Worm (Caenorhabditis elegans): ENCODE measurements around the gene F10E7.1.
A peak's percentile ranks its signal among the peaks of the same experiment; 100 is the strongest.

ce11 chrII:7111657-7112049 lies 14.9 kb upstream of the F10E7.1 start, which contains the start of gene F10E7.5:
- peak; percentile 27 for TF ChIP-seq lin-39 (tag; optimal IDR thresholded peaks at IDR 0.05)
- TF ChIP-seq ceh-9 (tag; optimal IDR thresholded peaks at IDR 0.05) = no peak
- peak; percentile 11 for TF ChIP-seq ceh-82 (tag; optimal IDR thresholded peaks at IDR 0.05)
- no peak for TF ChIP-seq pqm-1 (tag; optimal IDR thresholded peaks at IDR 0.05)
- TF ChIP-seq unc-62 (GFP tag; optimal IDR thresholded peaks at IDR 0.05) = no peak
- TF ChIP-seq nfya-1 (tag; optimal IDR thresholded peaks at IDR 0.05; ENCODE audit: insufficient read depth) = peak; percentile 81
- TF ChIP-seq nhr-76 (tag; optimal IDR thresholded peaks at IDR 0.05) = no peak
- TF ChIP-seq elt-1 (tag; optimal IDR thresholded peaks at IDR 0.05) = no peak

Measured in whole organism, L3 larva.